Fruit fly (Drosophila melanogaster) whole organism, embryonic: ENCODE data around the gene Traf-like.

ENCODE experiments used
- ATbp ChIP-seq: fragments of 200-800 bp; sonication (Bioruptor generic); optimal IDR thresholded peaks from 2 replicates; lab custom pipeline; 2017; ENCODE audit warnings: missing biosample characterization, mild to moderate bottlenecking, missing genetic modification characterization, missing genetic modification reagents
- CG10431 ChIP-seq: fragments of 200-800 bp; sonication (Bioruptor generic); optimal IDR thresholded peaks from 3 replicates; lab custom pipeline; 2018; ENCODE audit warnings: missing biosample characterization, mild to moderate bottlenecking, missing genetic modification characterization
- CG10462 ChIP-seq: fragments of 200-800 bp; sonication (Bioruptor generic); optimal IDR thresholded peaks from 2 replicates; lab custom pipeline; 2016; ENCODE audit warnings: missing biosample characterization, missing genetic modification characterization
- CG11695 ChIP-seq: fragments of 200-800 bp; sonication (Bioruptor generic); IDR thresholded peaks from 3 replicates; pipeline ENCODE4 v1.3.6; 2022; ENCODE audit warnings: missing biosample characterization, missing genetic modification characterization
- CG12104 ChIP-seq: fragments of 200-800 bp; sonication (Bioruptor generic); optimal IDR thresholded peaks from 3 replicates; lab custom pipeline; 2016; ENCODE audit warnings: missing biosample characterization, missing genetic modification characterization
- CG12155 ChIP-seq: fragments of 200-800 bp; sonication (Bioruptor generic); optimal IDR thresholded peaks from 3 replicates; lab custom pipeline; 2016; ENCODE audit warnings: missing biosample characterization, missing genetic modification characterization
- CG14014 ChIP-seq: fragments of 200-800 bp; sonication (Bioruptor generic); IDR thresholded peaks from 2 replicates; pipeline ENCODE4 v1.3.6; 2022; ENCODE audit warnings: missing biosample characterization, missing genetic modification characterization
- CG16779 ChIP-seq: fragments of 200-800 bp; sonication (Bioruptor generic); IDR thresholded peaks from 2 replicates; pipeline ENCODE4 v1.3.6; 2022; ENCODE audit warnings: missing biosample characterization, missing genetic modification characterization
- CG17328 ChIP-seq: fragments of 200-800 bp; sonication (Bioruptor generic); IDR thresholded peaks from 2 replicates; pipeline ENCODE4 v1.3.6; 2022; ENCODE audit warnings: missing biosample characterization, missing genetic modification characterization
- CG17385 ChIP-seq: fragments of 200-800 bp; sonication (Bioruptor generic); optimal IDR thresholded peaks from 3 replicates; lab custom pipeline; 2018; ENCODE audit warnings: missing biosample characterization, mild to moderate bottlenecking, missing genetic modification characterization
- CG17568 ChIP-seq: fragments of 200-800 bp; sonication (Bioruptor generic); optimal IDR thresholded peaks from 2 replicates; lab custom pipeline; 2018; ENCODE audit warnings: missing biosample characterization, mild to moderate bottlenecking, missing genetic modification characterization, moderate library complexity
- CG17829 ChIP-seq: fragments of 200-800 bp; optimal IDR thresholded peaks from 2 replicates; lab custom pipeline; 2019; ENCODE audit warnings: missing biosample characterization, mild to moderate bottlenecking, missing genetic modification characterization, moderate library complexity
- CG18619 ChIP-seq: fragments of 200-800 bp; sonication (Bioruptor generic); optimal IDR thresholded peaks from 3 replicates; lab custom pipeline; 2017; ENCODE audit warnings: missing biosample characterization, mild to moderate bottlenecking, missing genetic modification characterization
- CG31388 ChIP-seq: fragments of 200-800 bp; sonication (Bioruptor generic); optimal IDR thresholded peaks from 2 replicates; lab custom pipeline; 2016; ENCODE audit warnings: missing biosample characterization, missing genetic modification characterization
- CG3163 ChIP-seq: fragments of 200-800 bp; sonication (Bioruptor generic); optimal IDR thresholded peaks from 3 replicates; lab custom pipeline; 2016; ENCODE audit warnings: missing biosample characterization, missing genetic modification characterization
- CG34376 ChIP-seq: fragments of 200-800 bp; sonication (Bioruptor generic); optimal IDR thresholded peaks from 2 replicates; lab custom pipeline; 2018; ENCODE audit warnings: missing biosample characterization, mild to moderate bottlenecking, missing genetic modification characterization
- CG7372 ChIP-seq: fragments of 200-800 bp; sonication (Bioruptor generic); IDR thresholded peaks from 2 replicates; pipeline ENCODE4 v1.3.6; 2022; ENCODE audit warnings: missing biosample characterization, missing genetic modification characterization
- CG7745 ChIP-seq: fragments of 200-800 bp; sonication (Bioruptor generic); optimal IDR thresholded peaks from 2 replicates; lab custom pipeline; 2018; ENCODE audit warnings: missing biosample characterization, mild to moderate bottlenecking, missing genetic modification characterization, moderate library complexity
- CG7928 ChIP-seq: fragments of 200-800 bp; sonication (Bioruptor generic); optimal IDR thresholded peaks from 2 replicates; lab custom pipeline; 2017; ENCODE audit warnings: missing biosample characterization, mild to moderate bottlenecking, missing genetic modification characterization
- CG8281 ChIP-seq: fragments of 200-800 bp; sonication (Bioruptor generic); optimal IDR thresholded peaks from 2 replicates; lab custom pipeline; 2018; ENCODE audit warnings: missing biosample characterization, mild to moderate bottlenecking, missing genetic modification characterization, moderate library complexity
- CG9215 ChIP-seq: fragments of 200-800 bp; sonication (Bioruptor generic); IDR thresholded peaks from 2 replicates; pipeline ENCODE4 v1.3.6; 2022; ENCODE audit warnings: missing biosample characterization, missing genetic modification characterization
- CG9797 ChIP-seq: fragments of 200-800 bp; sonication (Bioruptor generic); optimal IDR thresholded peaks from 3 replicates; lab custom pipeline; 2018; ENCODE audit warnings: missing biosample characterization, mild to moderate bottlenecking, missing genetic modification characterization
- D19B ChIP-seq: fragments of 200-800 bp; sonication (Bioruptor generic); optimal IDR thresholded peaks from 2 replicates; lab custom pipeline; 2017; ENCODE audit warnings: missing biosample characterization, mild to moderate bottlenecking, missing genetic modification characterization
- Dip2 ChIP-seq: fragments of 200-800 bp; sonication (Bioruptor generic); IDR thresholded peaks from 2 replicates; pipeline ENCODE4 v1.3.6; 2022; ENCODE audit warnings: missing biosample characterization, missing genetic modification characterization
- Dref ChIP-seq: fragments of 200-800 bp; sonication (Bioruptor generic); IDR thresholded peaks from 2 replicates; pipeline ENCODE4 v1.3.6; 2022; ENCODE audit warnings: missing biosample characterization, missing genetic modification characterization
- Eip74EF ChIP-seq, 2 experiments: fragments of 200-800 bp in 1 of 2; fragments of >200 bp in 1 of 2; sonication (Bioruptor generic) in 1 of 2; optimal IDR thresholded peaks; 2 replicates each; lab custom pipeline; 2017 to 2019; ENCODE audit warnings: missing biosample characterization in 2 of 2, missing genetic modification characterization in 2 of 2, mild to moderate bottlenecking in 1 of 2, moderate library complexity in 1 of 2
- Hey ChIP-seq: fragments of 200-800 bp; sonication (Bioruptor generic); optimal IDR thresholded peaks from 3 replicates; lab custom pipeline; 2018; ENCODE audit warnings: missing biosample characterization, mild to moderate bottlenecking, missing genetic modification characterization
- HmgD ChIP-seq: fragments of 200-800 bp; sonication (Bioruptor generic); optimal IDR thresholded peaks from 3 replicates; lab custom pipeline; 2016; ENCODE audit warnings: missing biosample characterization, missing genetic modification characterization
- Hmr ChIP-seq: fragments of 200-800 bp; sonication (Bioruptor generic); optimal IDR thresholded peaks from 3 replicates; lab custom pipeline; 2017; ENCODE audit warnings: mild to moderate bottlenecking, missing biosample characterization, missing genetic modification reagents, missing genetic modification characterization
- Hr3 ChIP-seq: fragments of 200-800 bp; sonication (Bioruptor generic); optimal IDR thresholded peaks from 3 replicates; lab custom pipeline; 2016; ENCODE audit warnings: missing biosample characterization, missing genetic modification characterization
- Mrtf ChIP-seq: fragments of 200-800 bp; sonication (Bioruptor generic); IDR thresholded peaks from 3 replicates; pipeline ENCODE4 v1.3.6; 2022; ENCODE audit warnings: missing biosample characterization, missing genetic modification characterization
- Rfx ChIP-seq: fragments of 200-800 bp; sonication (Bioruptor generic); IDR thresholded peaks from 2 replicates; pipeline ENCODE4 v1.3.6; 2022; ENCODE audit warnings: missing biosample characterization, missing genetic modification characterization
- Spps ChIP-seq: fragments of 200-800 bp; sonication (Bioruptor generic); optimal IDR thresholded peaks from 2 replicates; lab custom pipeline; 2018; ENCODE audit warnings: missing biosample characterization, mild to moderate bottlenecking, missing genetic modification characterization
- Xbp1 ChIP-seq: fragments of 200-800 bp; sonication (Bioruptor generic); optimal IDR thresholded peaks from 3 replicates; lab custom pipeline; 2016; ENCODE audit warnings: missing biosample characterization, mild to moderate bottlenecking, missing genetic modification characterization
- YL-1 ChIP-seq: fragments of 200-800 bp; sonication (Bioruptor generic); optimal IDR thresholded peaks from 3 replicates; lab custom pipeline; 2017; ENCODE audit warnings: missing biosample characterization, mild to moderate bottlenecking, missing genetic modification characterization
- ab ChIP-seq: fragments of 200-800 bp; sonication (Bioruptor generic); optimal IDR thresholded peaks from 2 replicates; lab custom pipeline; 2016; ENCODE audit warnings: missing biosample characterization, missing genetic modification characterization
- chn ChIP-seq: fragments of 200-800 bp; sonication (Bioruptor generic); optimal IDR thresholded peaks from 2 replicates; lab custom pipeline; 2016; ENCODE audit warnings: missing biosample characterization, missing genetic modification characterization
- danr ChIP-seq: fragments of 200-800 bp; sonication (Bioruptor generic); IDR thresholded peaks from 2 replicates; pipeline ENCODE4 v1.3.6; 2022; ENCODE audit warnings: missing biosample characterization, missing genetic modification characterization
- dpn ChIP-seq, 2 experiments: fragments of 200-800 bp; sonication (Bioruptor generic); optimal IDR thresholded peaks; 3 replicates each; lab custom pipeline; 2016; ENCODE audit warnings: missing biosample characterization in 2 of 2, missing genetic modification characterization in 2 of 2
- grau ChIP-seq: fragments of 200-800 bp; optimal IDR thresholded peaks from 3 replicates; lab custom pipeline; 2019; ENCODE audit warnings: missing biosample characterization, mild to moderate bottlenecking, missing genetic modification characterization, moderate library complexity
- gsb-n ChIP-seq: fragments of 200-800 bp; sonication (Bioruptor generic); optimal IDR thresholded peaks from 3 replicates; lab custom pipeline; 2018; ENCODE audit warnings: missing biosample characterization, mild to moderate bottlenecking, missing genetic modification characterization
- hth ChIP-seq: fragments of >200 bp; optimal IDR thresholded peaks from 2 replicates; lab custom pipeline; 2017; ENCODE audit warnings: inconsistent platforms
- jigr1 ChIP-seq: fragments of 200-800 bp; sonication (Bioruptor generic); IDR thresholded peaks from 3 replicates; pipeline ENCODE4 v1.3.6; 2022; ENCODE audit warnings: missing biosample characterization, missing genetic modification characterization
- klu ChIP-seq: fragments of 200-800 bp; sonication (Bioruptor generic); IDR thresholded peaks from 2 replicates; pipeline ENCODE4 v1.3.6; 2022; ENCODE audit warnings: missing biosample characterization, missing genetic modification characterization
- lab ChIP-seq: fragments of 200-800 bp; sonication (Bioruptor generic); optimal IDR thresholded peaks from 3 replicates; lab custom pipeline; 2017; ENCODE audit warnings: missing biosample characterization, missing genetic modification characterization, mild to moderate bottlenecking, moderate library complexity, missing genetic modification reagents
- prd ChIP-seq, 3 experiments: fragments of >200 bp in 2 of 3; fragments of 200-800 bp in 1 of 3; sonication (Bioruptor generic) in 1 of 3; optimal IDR thresholded peaks in 2 of 3; IDR thresholded peaks in 1 of 3; 2 replicates in 2 of 3; 3 replicates in 1 of 3; pipeline versions ENCODE4 v1.3.6 to Lab custom; 2017 to 2022; ENCODE audit warnings: missing biosample characterization in 1 of 3, missing genetic modification characterization in 1 of 3
- repo ChIP-seq: fragments of 200-800 bp; sonication (Bioruptor generic); optimal IDR thresholded peaks from 2 replicates; lab custom pipeline; 2016; ENCODE audit warnings: missing biosample characterization, missing genetic modification characterization
- run ChIP-seq: fragments of 200-800 bp; sonication (Bioruptor generic); optimal IDR thresholded peaks from 3 replicates; lab custom pipeline; 2018; ENCODE audit warnings: missing biosample characterization, mild to moderate bottlenecking, missing genetic modification characterization
- slp2 ChIP-seq: fragments of 200-800 bp; sonication (Bioruptor generic); optimal IDR thresholded peaks from 2 replicates; lab custom pipeline; 2016; ENCODE audit warnings: missing biosample characterization, missing genetic modification characterization
- stwl ChIP-seq: fragments of 200-800 bp; sonication (Bioruptor generic); optimal IDR thresholded peaks from 3 replicates; lab custom pipeline; 2018; ENCODE audit warnings: missing biosample characterization, mild to moderate bottlenecking, missing genetic modification characterization, moderate library complexity
- unpg ChIP-seq: fragments of 200-800 bp; sonication (Bioruptor generic); optimal IDR thresholded peaks from 3 replicates; lab custom pipeline; 2018; ENCODE audit warnings: missing biosample characterization, mild to moderate bottlenecking, missing genetic modification characterization, moderate library complexity

Gene Traf-like

dm6 chrX:16391397-16391796, 23.4 kb upstream of the Traf-like start, which contains the start of the genes TH1 and mei-41 (continued):
- TF ChIP-seq YL-1 (peak; percentile 75), CG7928 (GFP tag; lab: Kevin White, UChicago) (no peak), CG34376 (GFP tag; lab: Kevin White, UChicago) (peak; percentile 35), CG3163 (GFP tag; lab: Kevin White, UChicago) (no peak), run (peak; percentile 50), gsb-n (peak; percentile 90), CG17385 (peak; percentile 96), stwl (tag; lab: Kevin White, UChicago) (peak; percentile 74), Hr3 (GFP tag; lab: Kevin White, UChicago) (peak; percentile 88), CG10431 (GFP tag; lab: Kevin White, UChicago) (peak; percentile 51), CG31388 (GFP tag; lab: Kevin White, UChicago) (peak; percentile 78), CG12155 (GFP tag; lab: Kevin White, UChicago) (no peak), CG7745 (tag; lab: Kevin White, UChicago) (no peak), CG18619 (GFP tag; lab: Kevin White, UChicago) (peak; percentile 83), HmgD (GFP tag; lab: Kevin White, UChicago) (no peak), CG17829 (tag; lab: Kevin White, UChicago) (peak; percentile 92), CG8281 (tag; lab: Kevin White, UChicago) (no peak), CG10462 (GFP tag; lab: Kevin White, UChicago) (peak; percentile 61), danr (GFP tag; lab: Robert Waterston, UW) (peak; percentile 93), dpn (GFP tag; optimal IDR thresholded peaks at IDR 0.05; lab: Kevin White, UChicago) (peak; percentile 55 to 86), CG7372 (GFP tag; lab: Robert Waterston, UW) (peak; percentile 97), Eip74EF (GFP tag; optimal IDR thresholded peaks at IDR 0.05; lab: Kevin White, UChicago) (no peak), lab (no peak), CG17328 (GFP tag; lab: Robert Waterston, UW) (peak; percentile 95), CG11695 (GFP tag; lab: Robert Waterston, UW) (peak; percentile 92), D19B (GFP tag; lab: Kevin White, UChicago) (no peak), CG9797 (peak; percentile 78), Mrtf (GFP tag; lab: Robert Waterston, UW) (peak; percentile 93), unpg (GFP tag; lab: Kevin White, UChicago) (no peak), Dref (peak; percentile 70), repo (GFP tag; lab: Kevin White, UChicago) (no peak), CG14014 (GFP tag; lab: Robert Waterston, UW) (peak; percentile 96), Spps (tag; lab: Kevin White, UChicago) (peak; percentile 75), chn (GFP tag; lab: Kevin White, UChicago) (peak; percentile 59), CG16779 (GFP tag; lab: Robert Waterston, UW) (peak; percentile 65; the same call in 1 of the 2 replicates), klu (GFP tag; lab: Robert Waterston, UW) (peak; percentile 91), Hey (tag; lab: Kevin White, UChicago) (no peak), ab (GFP tag; lab: Kevin White, UChicago) (no peak), hth (lab: Kevin White, UChicago) (no peak), Dip2 (GFP tag; lab: Robert Waterston, UW) (0 out of 2 replicates have a peak, but pooled peaks have one; percentile 40), jigr1 (GFP tag; lab: Robert Waterston, UW) (peak; percentile 90), ATbp (GFP tag; lab: Kevin White, UChicago) (peak; percentile 72), CG12104 (GFP tag; lab: Kevin White, UChicago) (peak; percentile 81), Hmr (no peak), grau (tag; lab: Kevin White, UChicago) (peak; percentile 90), Xbp1 (GFP tag; lab: Kevin White, UChicago) (peak; percentile 89), Rfx (peak; percentile 97), prd (optimal IDR thresholded peaks at IDR 0.05; lab: Kevin White, UChicago) (no peak), prd (GFP tag; IDR thresholded peaks at IDR 0.05; lab: Robert Waterston, UW) (peak; percentile 98), CG9215 (GFP tag; lab: Robert Waterston, UW) (peak; percentile 94), slp2 (GFP tag; lab: Kevin White, UChicago) (peak; percentile 48), CG17568 (GFP tag; lab: Kevin White, UChicago) (no peak)
